Worm (Caenorhabditis elegans) whole organism, mixed stage, embryonic: ENCODE results near the gene tag-294.

ENCODE experiments used
- ceh-39 ChIP-seq: fragments of 150-350 bp; optimal IDR thresholded peaks from 2 replicates; lab custom pipeline; 2014; ENCODE audit warnings: missing biosample characterization, missing genetic modification characterization
- ceh-83 ChIP-seq: fragments of 200-800 bp; sonication (Bioruptor generic); optimal IDR thresholded peaks from 2 replicates; lab custom pipeline; 2018; ENCODE audit warnings: mild to moderate bottlenecking, missing genetic modification characterization, missing compliant biosample characterization
- ham-2 ChIP-seq: fragments of 200-800 bp; sonication (Bioruptor generic); optimal IDR thresholded peaks from 2 replicates; lab custom pipeline; 2018; ENCODE audit warnings: mild to moderate bottlenecking, missing genetic modification characterization, missing compliant biosample characterization
- mab-5 ChIP-seq: fragments of 150-350 bp; optimal IDR thresholded peaks from 2 replicates; lab custom pipeline; 2014; ENCODE audit warnings: missing biosample characterization, missing genetic modification characterization
- nhr-12 ChIP-seq: fragments of 150-350 bp; optimal IDR thresholded peaks from 2 replicates; lab custom pipeline; 2014; ENCODE audit warnings: missing biosample characterization, missing genetic modification characterization
- ztf-11 ChIP-seq: fragments of 150-350 bp; optimal IDR thresholded peaks from 2 replicates; lab custom pipeline; 2014; ENCODE audit warnings: missing biosample characterization, missing genetic modification characterization

ce11 chrX:5790915-5791314 lies 27.7 kb upstream of the tag-294 start, which contains the start of gene twnk-1:
- TF ChIP-seq ham-2 (GFP tag; lab: Kevin White, UChicago) (no peak), ztf-11 (tag; lab: Kevin White, UChicago) (no peak), ceh-39 (tag; lab: Kevin White, UChicago) (no peak), nhr-12 (tag; lab: Kevin White, UChicago) (no peak), mab-5 (tag; lab: Kevin White, UChicago) (no peak), ceh-83 (GFP tag; lab: Kevin White, UChicago) (no peak)
